Worm (Caenorhabditis elegans): ENCODE measurements around the gene T04F3.4.
A peak's percentile ranks its signal among the peaks of the same experiment; 100 is the strongest.

DNA sequence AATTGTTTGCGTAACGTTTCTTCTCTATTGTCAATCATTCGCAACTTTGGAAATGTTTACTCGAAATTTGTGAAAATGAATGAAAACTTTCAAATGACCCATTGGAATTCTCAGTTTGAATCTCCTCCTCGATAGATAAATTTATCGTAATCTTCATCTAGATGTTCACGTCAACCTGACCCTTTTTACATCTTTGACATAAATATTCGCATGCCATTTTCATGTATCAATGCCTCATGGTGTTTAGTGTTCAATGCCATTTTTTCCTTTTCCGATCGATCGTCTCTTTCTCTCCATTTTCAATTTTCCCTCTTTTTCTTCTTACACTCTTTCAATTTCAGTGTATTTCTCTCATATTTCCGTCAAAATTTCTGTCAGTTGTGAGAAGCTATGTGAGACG lies 16.5 kb upstream of the T04F3.4 start:
- TF ChIP-seq egl-27 (tag; optimal IDR thresholded peaks at IDR 0.05) (no peak), nhr-11 (tag; optimal IDR thresholded peaks at IDR 0.05) (no peak), lin-39 (tag; optimal IDR thresholded peaks at IDR 0.05) (no peak), snu-23 (GFP tag; optimal IDR thresholded peaks at IDR 0.05) (peak; percentile 25)
